Fruit fly (Drosophila melanogaster): ENCODE results near the gene Trp1.

Trp1 gene

dm6 chr2L:9984078-9984772 lies 25.0 kb upstream of the Trp1 start, which contains the start of gene bib:
bib (plus strand) TSS chr2L:9984645.
- TF ChIP-seq CG11247 (GFP tag; IDR thresholded peaks at IDR 0.05) (no peak), Nf-YC (tag; optimal IDR thresholded peaks at IDR 0.05) (peak; percentile 64), CG15269 (tag; optimal IDR thresholded peaks at IDR 0.05) (peak; percentile 77), BtbVII (GFP tag; optimal IDR thresholded peaks at IDR 0.05) (peak; percentile 74), CG18764 (GFP tag; optimal IDR thresholded peaks at IDR 0.05) (peak; percentile 71), Atf3 (GFP tag; optimal IDR thresholded peaks at IDR 0.05) (no peak), CG12942 (GFP tag; optimal IDR thresholded peaks at IDR 0.05) (peak; percentile 58), CG14014 (GFP tag; IDR thresholded peaks at IDR 0.05) (peak; percentile 46; the same call in 1 of the 2 replicates), Mrtf (GFP tag; IDR thresholded peaks at IDR 0.05) (peak; percentile 65; the same call in 2 of the 3 replicates), CG1832 (GFP tag; optimal IDR thresholded peaks at IDR 0.05) (no peak), caup (GFP tag; optimal IDR thresholded peaks at IDR 0.05; ENCODE audit: severe bottlenecking) (peak; percentile 79), gcm (GFP tag; optimal IDR thresholded peaks at IDR 0.05) (peak; percentile 85), ranshi (GFP tag; IDR thresholded peaks at IDR 0.05) (peak; percentile 14; the same call in 1 of the 2 replicates), CG7357 (GFP tag; IDR thresholded peaks at IDR 0.05) (peak; percentile 38; the same call in 1 of the 3 replicates), ro (GFP tag; IDR thresholded peaks at IDR 0.05) (no peak; the same call in 1 of the 2 replicates), D19A (tag; optimal IDR thresholded peaks at IDR 0.05) (peak; percentile 87), Spps (tag; optimal IDR thresholded peaks at IDR 0.05) (peak; percentile 67), CG5180 (GFP tag; optimal IDR thresholded peaks at IDR 0.05) (peak; percentile 96), dm (GFP tag; optimal IDR thresholded peaks at IDR 0.05) (no peak), CG2129 (GFP tag; IDR thresholded peaks at IDR 0.05; ENCODE audit: partially characterized antibody) (no peak), CG11456 (GFP tag; IDR thresholded peaks at IDR 0.05) (no peak), H2.0 (GFP tag; IDR thresholded peaks at IDR 0.05) (0 out of 2 replicates have a peak, but pooled peaks have one; percentile 31), CG9797 (GFP tag; optimal IDR thresholded peaks at IDR 0.05) (peak; percentile 32), CrebB (tag; optimal IDR thresholded peaks at IDR 0.05) (no peak), PHDP (tag; optimal IDR thresholded peaks at IDR 0.05) (peak; percentile 81), amos (GFP tag; IDR thresholded peaks at IDR 0.05; ENCODE audit: partially characterized antibody) (peak; percentile 34; the same call in 1 of the 2 replicates), Mad (GFP tag; optimal IDR thresholded peaks at IDR 0.05) (peak; percentile 8), CG11093 (GFP tag; IDR thresholded peaks at IDR 0.05) (peak; percentile 71), bcd (GFP tag; optimal IDR thresholded peaks at IDR 0.05) (peak; percentile 86), CG1792 (GFP tag; optimal IDR thresholded peaks at IDR 0.05) (no peak), B-H1 (GFP tag; IDR thresholded peaks at IDR 0.05) (peak; percentile 35; the same call in 2 of the 3 replicates), Asciz (GFP tag; optimal IDR thresholded peaks at IDR 0.05) (peak; percentile 75), exex (tag; optimal IDR thresholded peaks at IDR 0.05) (peak; percentile 31), rib (GFP tag; IDR thresholded peaks at IDR 0.05) (no peak), Sin3A (optimal IDR thresholded peaks at IDR 0.05) (no peak), Dek (tag; optimal IDR thresholded peaks at IDR 0.05) (peak; percentile 59), en (GFP tag; optimal IDR thresholded peaks at IDR 0.05) (no peak), CG30403 (GFP tag; optimal IDR thresholded peaks at IDR 0.05) (peak; percentile 87), Meics (GFP tag; optimal IDR thresholded peaks at IDR 0.05) (peak; percentile 82), gro (GFP tag; optimal IDR thresholded peaks at IDR 0.05) (no peak), ab (GFP tag; optimal IDR thresholded peaks at IDR 0.05) (no peak), Xrp1 (GFP tag; IDR thresholded peaks at IDR 0.05) (peak; percentile 89), lmd (GFP tag; IDR thresholded peaks at IDR 0.05) (peak; percentile 74), grn (GFP tag; optimal IDR thresholded peaks at IDR 0.05) (peak; percentile 46), CG2875 (GFP tag; optimal IDR thresholded peaks at IDR 0.05) (peak; percentile 88), CG6175 (GFP tag; IDR thresholded peaks at IDR 0.05) (peak; percentile 23; the same call in 1 of the 3 replicates), lab (GFP tag; optimal IDR thresholded peaks at IDR 0.05) (peak; percentile 88), CG8290 (GFP tag; optimal IDR thresholded peaks at IDR 0.05) (peak; percentile 82), CG8290 (tag; optimal IDR thresholded peaks at IDR 0.05) (peak; percentile 22 to 89), pum (GFP tag; optimal IDR thresholded peaks at IDR 0.05) (peak; percentile 6)
